Worm (Caenorhabditis elegans) whole organism, late embryonic: ENCODE results near the gene F54C4.4.
"Not testable (repeated sequence)": the region's sequence is repeated elsewhere in the genome, so short reads cannot be mapped to it uniquely, and the experiment has no call there.

Experiments
- C38D4.7 ChIP-seq: fragments of 200-800 bp; sonication (Bioruptor generic); optimal IDR thresholded peaks from 2 replicates; lab custom pipeline; 2018; ENCODE audit warnings: mild to moderate bottlenecking, missing genetic modification characterization, moderate library complexity, missing compliant biosample characterization
- F13H6.1 ChIP-seq: sonication (generic microtip); optimal IDR thresholded peaks from 2 replicates; lab custom pipeline; 2016; ENCODE audit warnings: missing genetic modification characterization, missing compliant biosample characterization
- K02D7.2 ChIP-seq: sonication (generic microtip); optimal IDR thresholded peaks from 2 replicates; lab custom pipeline; 2017; ENCODE audit warnings: mild to moderate bottlenecking, missing genetic modification characterization, missing compliant biosample characterization
- T23F11.4 ChIP-seq: fragments of 200-800 bp; sonication (Bioruptor generic); optimal IDR thresholded peaks from 2 replicates; lab custom pipeline; 2018; ENCODE audit warnings: mild to moderate bottlenecking, missing genetic modification characterization, missing compliant biosample characterization
- ahr-1 ChIP-seq: sonication (generic microtip); optimal IDR thresholded peaks from 2 replicates; lab custom pipeline; 2016; ENCODE audit warnings: missing genetic modification characterization, missing compliant biosample characterization
- ama-1 ChIP-seq: fragments of 150-350 bp; optimal IDR thresholded peaks from 2 replicates; lab custom pipeline; 2014
- ceh-14 ChIP-seq: sonication (generic microtip); optimal IDR thresholded peaks from 2 replicates; lab custom pipeline; 2016; ENCODE audit warnings: missing genotype, missing genetic modification characterization, missing compliant biosample characterization
- ceh-30 ChIP-seq: fragments of 150-350 bp; optimal IDR thresholded peaks from 2 replicates; lab custom pipeline; 2014; ENCODE audit warnings: missing biosample characterization, missing genetic modification characterization
- ceh-45 ChIP-seq: fragments of 200-800 bp; sonication (Bioruptor generic); IDR thresholded peaks from 2 replicates; pipeline ENCODE4 v1.3.6; 2022; ENCODE audit warnings: missing genetic modification reagents, missing genetic modification characterization, missing compliant biosample characterization
- ceh-6 ChIP-seq: fragments of 200-800 bp; sonication (Bioruptor generic); optimal IDR thresholded peaks from 2 replicates; lab custom pipeline; 2018; ENCODE audit warnings: mild to moderate bottlenecking, missing genetic modification characterization, missing compliant biosample characterization
- ceh-9 ChIP-seq: sonication (generic microtip); optimal IDR thresholded peaks from 2 replicates; lab custom pipeline; 2016; ENCODE audit warnings: mild to moderate bottlenecking, missing genetic modification characterization, inconsistent platforms, missing compliant biosample characterization
- che-1 ChIP-seq: sonication (generic microtip); optimal IDR thresholded peaks from 2 replicates; lab custom pipeline; 2016; ENCODE audit warnings: mild to moderate bottlenecking, missing genetic modification characterization, missing compliant biosample characterization
- dve-1 ChIP-seq: sonication (generic microtip); optimal IDR thresholded peaks from 2 replicates; lab custom pipeline; 2017; ENCODE audit warnings: antibody characterized with exemption, mild to moderate bottlenecking, missing genetic modification characterization, missing compliant biosample characterization
- elt-2 ChIP-seq: sonication (generic microtip); optimal IDR thresholded peaks from 2 replicates; lab custom pipeline; 2016; ENCODE audit warnings: missing genetic modification reagents, missing genetic modification characterization, missing compliant biosample characterization
- ets-4 ChIP-seq: sonication (generic microtip); optimal IDR thresholded peaks from 2 replicates; lab custom pipeline; 2016; ENCODE audit warnings: missing genetic modification characterization, missing compliant biosample characterization
- fkh-6 ChIP-seq: sonication (generic microtip); optimal IDR thresholded peaks from 2 replicates; lab custom pipeline; 2016; ENCODE audit warnings: missing genetic modification characterization, missing compliant biosample characterization
- hlh-13 ChIP-seq: fragments of 200-800 bp; sonication (Bioruptor generic); optimal IDR thresholded peaks from 2 replicates; lab custom pipeline; 2018; ENCODE audit warnings: mild to moderate bottlenecking, missing genetic modification characterization, missing compliant biosample characterization
- hlh-15 ChIP-seq: sonication (generic microtip); optimal IDR thresholded peaks from 2 replicates; lab custom pipeline; 2016; ENCODE audit warnings: missing genetic modification characterization, missing compliant biosample characterization
- hlh-30 ChIP-seq: sonication (generic microtip); optimal IDR thresholded peaks from 2 replicates; lab custom pipeline; 2017; ENCODE audit warnings: antibody characterized with exemption, missing genetic modification characterization, missing compliant biosample characterization; ENCODE audit not compliant: insufficient read depth
- hlh-8 ChIP-seq: sonication (generic microtip); optimal IDR thresholded peaks from 2 replicates; lab custom pipeline; 2016; ENCODE audit warnings: missing genotype, missing genetic modification characterization, missing compliant biosample characterization
- lin-11 ChIP-seq: fragments of 200-800 bp; sonication (Bioruptor generic); optimal IDR thresholded peaks from 2 replicates; lab custom pipeline; 2018; ENCODE audit warnings: mild to moderate bottlenecking, missing genetic modification characterization, missing compliant biosample characterization
- madf-2 ChIP-seq: sonication (generic microtip); optimal IDR thresholded peaks from 2 replicates; lab custom pipeline; 2017; ENCODE audit warnings: missing genetic modification characterization, missing compliant biosample characterization
- mec-3 ChIP-seq: sonication (generic microtip); optimal IDR thresholded peaks from 2 replicates; lab custom pipeline; 2016; ENCODE audit warnings: borderline replicate concordance, missing genetic modification characterization, missing compliant biosample characterization
- nhr-11 ChIP-seq: fragments of 150-350 bp; optimal IDR thresholded peaks from 2 replicates; lab custom pipeline; 2014; ENCODE audit warnings: missing biosample characterization, missing genetic modification characterization
- nhr-232 ChIP-seq: sonication (generic microtip); optimal IDR thresholded peaks from 2 replicates; lab custom pipeline; 2016; ENCODE audit warnings: missing genetic modification characterization, missing compliant biosample characterization
- npax-4 ChIP-seq: sonication (generic microtip); optimal IDR thresholded peaks from 2 replicates; lab custom pipeline; 2016; ENCODE audit warnings: missing genetic modification characterization, missing compliant biosample characterization
- pag-3 ChIP-seq: sonication (generic microtip); optimal IDR thresholded peaks from 2 replicates; lab custom pipeline; 2016; ENCODE audit warnings: missing compliant biosample characterization, missing genetic modification characterization, borderline replicate concordance
- pat-9 ChIP-seq: fragments of 200-800 bp; sonication (Bioruptor generic); optimal IDR thresholded peaks from 2 replicates; lab custom pipeline; 2018; ENCODE audit warnings: mild to moderate bottlenecking, missing genetic modification characterization, moderate library complexity, missing compliant biosample characterization
- pha-2 ChIP-seq: sonication (generic microtip); optimal IDR thresholded peaks from 2 replicates; lab custom pipeline; 2017; ENCODE audit warnings: mild to moderate bottlenecking, missing genetic modification characterization, missing compliant biosample characterization
- rnt-1 ChIP-seq: sonication (generic microtip); optimal IDR thresholded peaks from 2 replicates; lab custom pipeline; 2016; ENCODE audit warnings: missing genetic modification characterization, missing compliant biosample characterization
- sdc-2 ChIP-seq: sonication (generic microtip); optimal IDR thresholded peaks from 2 replicates; lab custom pipeline; 2016; ENCODE audit warnings: missing genotype, missing genetic modification characterization, missing compliant biosample characterization
- syd-9 ChIP-seq: sonication (generic microtip); optimal IDR thresholded peaks from 2 replicates; lab custom pipeline; 2016; ENCODE audit warnings: mild to moderate bottlenecking, missing genetic modification characterization, moderate library complexity, missing compliant biosample characterization
- tbx-2 ChIP-seq: sonication (generic microtip); optimal IDR thresholded peaks from 2 replicates; lab custom pipeline; 2016; ENCODE audit warnings: missing genetic modification characterization, missing compliant biosample characterization
- tbx-7 ChIP-seq: sonication (generic microtip); optimal IDR thresholded peaks from 2 replicates; lab custom pipeline; 2016; ENCODE audit warnings: missing genotype, missing genetic modification characterization, missing compliant biosample characterization
- ttx-3 ChIP-seq: sonication (generic microtip); optimal IDR thresholded peaks from 2 replicates; lab custom pipeline; 2016; ENCODE audit warnings: missing genetic modification reagents, missing genetic modification characterization, missing compliant biosample characterization
- unc-42 ChIP-seq: sonication (generic microtip); optimal IDR thresholded peaks from 2 replicates; lab custom pipeline; 2016; ENCODE audit warnings: missing genotype, missing genetic modification characterization, missing compliant biosample characterization
- ztf-16 ChIP-seq: sonication (generic microtip); optimal IDR thresholded peaks from 2 replicates; lab custom pipeline; 2017; ENCODE audit warnings: missing genetic modification characterization, missing compliant biosample characterization

The F54C4.4 gene

DNA sequence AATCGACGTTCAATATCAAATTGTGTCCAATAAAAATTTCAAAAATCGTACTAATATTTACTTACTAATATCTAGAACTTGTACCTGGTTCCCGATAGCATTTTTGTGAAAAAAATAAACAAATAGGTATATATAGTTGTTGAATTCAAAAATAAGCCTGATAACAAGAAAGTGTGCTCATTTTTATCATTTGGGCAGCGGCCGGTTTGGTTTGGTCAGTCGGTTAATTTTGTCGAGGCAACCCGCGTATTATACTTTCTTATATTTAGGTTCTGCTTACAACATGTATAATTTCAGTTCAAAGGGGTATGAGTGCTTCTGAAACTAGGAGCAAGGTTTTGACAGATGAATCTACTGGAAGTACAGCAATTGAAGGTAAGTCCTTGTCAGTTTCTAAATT, 43.5 kb upstream of the F54C4.4 start, which contains the start of the genes nhr-280 and C29F9.2:
nhr-280 (minus strand) TSS at position 101 of the 400 bp plus-strand sequence.
C29F9.2 (plus strand) TSS at position 298 of the 400 bp plus-strand sequence.
- TF ChIP-seq tbx-7 (no peak), ahr-1 (tag; lab: Kevin White, UChicago) (no peak), C38D4.7 (no peak), ceh-45 (GFP tag; lab: Robert Waterston, UW) (no peak), ceh-9 (no peak), pha-2 (tag; lab: Kevin White, UChicago) (no peak), dve-1 (tag; lab: Kevin White, UChicago) (no peak), nhr-232 (tag; lab: Kevin White, UChicago) (no peak), che-1 (tag; lab: Kevin White, UChicago) (no peak), madf-2 (no peak), T23F11.4 (GFP tag; lab: Kevin White, UChicago) (no peak), syd-9 (tag; lab: Kevin White, UChicago) (no peak), ceh-14 (tag; lab: Kevin White, UChicago) (no peak), elt-2 (no peak), pag-3 (tag; lab: Kevin White, UChicago) (no peak), ceh-30 (no peak), npax-4 (no peak), ceh-6 (GFP tag; lab: Kevin White, UChicago) (no peak), ets-4 (tag; lab: Kevin White, UChicago) (no peak), pat-9 (tag; lab: Kevin White, UChicago) (no peak)

DNA sequence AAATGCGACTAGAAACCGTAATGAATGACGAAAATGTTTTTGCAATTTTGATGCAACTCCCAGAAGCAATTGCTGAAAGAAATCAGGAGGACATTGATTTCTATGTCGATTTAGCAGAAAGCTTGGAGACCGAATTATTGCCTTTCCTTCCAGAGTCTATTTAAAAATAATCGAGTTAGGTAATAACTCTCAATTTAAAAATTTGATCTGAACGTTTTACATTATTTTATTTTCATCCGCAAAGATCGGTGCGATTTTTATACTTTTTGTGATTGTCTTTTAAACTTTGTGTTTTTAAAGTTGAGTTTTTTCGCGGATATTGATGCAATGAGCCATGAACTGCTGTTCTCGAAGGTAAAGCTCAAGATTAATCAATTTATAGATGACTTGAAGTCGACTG, 37.3 kb upstream of the F54C4.4 start, which contains the start of gene pals-23:
pals-23 (plus strand) TSS at position 301 of the 400 bp plus-strand sequence.
- no peak for TF ChIP-seq ets-4 (tag; lab: Kevin White, UChicago)
- TF ChIP-seq ztf-16 (tag; lab: Kevin White, UChicago), result no peak
- no peak for TF ChIP-seq unc-42 (tag; lab: Kevin White, UChicago)
- TF ChIP-seq pha-2 (tag; lab: Kevin White, UChicago), result no peak
- TF ChIP-seq hlh-13 (GFP tag; lab: Kevin White, UChicago), result no peak
- no peak for TF ChIP-seq ceh-9
- no peak for TF ChIP-seq rnt-1 (tag; lab: Kevin White, UChicago)
- TF ChIP-seq ttx-3 (tag; lab: Kevin White, UChicago), result no peak

DNA sequence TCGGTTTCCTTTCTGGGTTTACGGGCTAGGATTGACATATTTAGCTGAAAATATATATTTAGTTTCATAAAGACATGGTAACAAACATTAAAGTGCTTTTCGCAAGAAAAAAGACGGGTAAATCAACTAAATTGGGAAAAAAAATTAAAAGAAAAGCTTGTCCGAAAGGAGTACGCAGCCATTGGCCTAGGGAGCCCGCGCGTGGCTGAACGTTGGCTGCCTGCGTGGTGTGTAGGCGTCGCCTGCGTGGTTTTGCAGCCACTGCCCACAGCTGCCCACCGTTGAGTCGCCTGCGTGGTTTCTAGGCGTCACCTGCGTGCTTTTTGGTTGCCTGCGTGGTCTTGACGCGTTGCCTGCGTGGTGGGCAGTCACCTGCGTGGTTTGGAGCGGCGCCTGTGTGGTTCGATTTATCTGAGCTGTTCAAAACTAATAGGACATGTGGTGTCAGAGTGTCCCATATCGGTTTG, 34.8 kb upstream of the F54C4.4 start, which contains the start of gene C29F9.12:
C29F9.12 (minus strand) TSS at position 51 of the 467 bp plus-strand sequence.
- TF ChIP-seq ama-1 (lab: Kevin White, UChicago); rnt-1 (tag; lab: Kevin White, UChicago); pha-2 (tag; lab: Kevin White, UChicago): not testable (repeated sequence)

DNA sequence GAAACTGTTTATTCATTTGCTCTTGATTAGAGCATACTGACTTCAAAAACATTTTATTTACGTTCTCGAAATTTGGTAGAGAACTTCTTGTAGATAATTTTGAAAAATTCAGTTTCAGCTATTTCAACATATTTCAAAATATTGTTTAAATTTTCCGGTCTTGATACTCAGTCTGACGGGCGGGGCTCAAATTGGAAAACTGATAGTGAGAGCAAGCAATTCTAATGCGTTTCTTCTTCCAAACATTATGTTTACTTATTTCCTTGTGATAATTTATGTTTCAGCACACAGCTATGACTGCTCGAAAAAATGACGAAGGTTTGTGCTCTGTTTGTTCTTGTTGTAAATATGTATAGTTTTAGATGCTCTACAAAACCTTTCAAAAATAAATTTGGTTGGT, 33.0 kb upstream of the F54C4.4 start, which contains the start of gene pals-24:
pals-24 (plus strand) TSS at position 237 of the 400 bp plus-strand sequence.
- no peak for TF ChIP-seq tbx-2 (tag; lab: Kevin White, UChicago)

DNA sequence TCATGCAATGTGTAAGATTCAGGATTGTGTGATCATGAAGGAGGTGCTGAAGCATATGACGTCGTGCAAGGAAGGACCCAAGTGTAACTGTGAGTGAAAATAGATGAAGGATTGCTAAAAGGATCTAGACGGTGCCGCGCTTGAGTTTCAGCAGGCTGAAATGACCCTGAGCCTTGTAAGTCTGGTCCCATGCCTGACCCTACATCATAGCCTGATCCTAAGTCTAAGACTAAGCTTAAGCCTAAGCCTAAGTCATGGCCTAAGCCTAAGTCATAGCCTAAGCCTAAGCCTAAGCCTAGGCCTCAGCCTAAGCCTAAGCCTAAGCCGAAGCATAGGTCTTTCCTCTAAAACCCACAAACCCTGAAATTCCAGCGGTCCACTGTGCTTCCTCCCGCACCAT, 30.7 kb upstream of the F54C4.4 start:
- TF ChIP-seq pat-9 (tag; lab: Kevin White, UChicago) (no peak), mec-3 (tag; lab: Kevin White, UChicago) (no peak), ceh-30 (no peak), ceh-6 (GFP tag; lab: Kevin White, UChicago) (no peak), K02D7.2 (tag; lab: Kevin White, UChicago) (no peak), unc-42 (tag; lab: Kevin White, UChicago) (no peak), hlh-15 (tag; lab: Kevin White, UChicago) (no peak), pha-2 (tag; lab: Kevin White, UChicago) (no peak), tbx-2 (tag; lab: Kevin White, UChicago) (no peak), nhr-11 (tag; lab: Kevin White, UChicago) (no peak), ttx-3 (tag; lab: Kevin White, UChicago) (no peak), hlh-8 (tag; lab: Kevin White, UChicago) (no peak), F13H6.1 (tag; lab: Kevin White, UChicago) (no peak), sdc-2 (no peak), fkh-6 (tag; lab: Kevin White, UChicago) (no peak), ets-4 (tag; lab: Kevin White, UChicago) (no peak), hlh-13 (GFP tag; lab: Kevin White, UChicago) (no peak), lin-11 (no peak), hlh-30 (tag; lab: Kevin White, UChicago) (no peak), C38D4.7 (no peak)
